Worm (Caenorhabditis elegans) whole organism, L3 larva: ENCODE data around the gene btb-8.

Experiments used
- ama-1 ChIP-seq: fragments of 150-350 bp; optimal IDR thresholded peaks from 2 replicates; lab custom pipeline; 2018
- ceh-9 ChIP-seq: sonication (generic microtip); optimal IDR thresholded peaks from 2 replicates; lab custom pipeline; 2018; ENCODE audit warnings: missing biosample characterization, missing genetic modification characterization
- fkh-10 ChIP-seq: sonication (generic microtip); optimal IDR thresholded peaks from 2 replicates; lab custom pipeline; 2017; ENCODE audit warnings: missing biosample characterization, missing genetic modification reagents, missing genetic modification characterization
- lin-39 ChIP-seq: fragments of 150-350 bp; optimal IDR thresholded peaks from 2 replicates; lab custom pipeline; 2018; ENCODE audit warnings: missing biosample characterization, missing genetic modification reagents, missing genetic modification characterization
- nhr-11 ChIP-seq: fragments of 150-350 bp; optimal IDR thresholded peaks from 2 replicates; lab custom pipeline; 2014; ENCODE audit warnings: missing biosample characterization, missing genetic modification characterization
- nhr-237 ChIP-seq: fragments of 150-350 bp; optimal IDR thresholded peaks from 2 replicates; lab custom pipeline; 2014; ENCODE audit warnings: missing biosample characterization, missing genetic modification characterization
- nhr-25 ChIP-seq: sonication (generic microtip); optimal IDR thresholded peaks from 2 replicates; lab custom pipeline; 2017; ENCODE audit warnings: missing biosample characterization, missing genetic modification characterization

DNA sequence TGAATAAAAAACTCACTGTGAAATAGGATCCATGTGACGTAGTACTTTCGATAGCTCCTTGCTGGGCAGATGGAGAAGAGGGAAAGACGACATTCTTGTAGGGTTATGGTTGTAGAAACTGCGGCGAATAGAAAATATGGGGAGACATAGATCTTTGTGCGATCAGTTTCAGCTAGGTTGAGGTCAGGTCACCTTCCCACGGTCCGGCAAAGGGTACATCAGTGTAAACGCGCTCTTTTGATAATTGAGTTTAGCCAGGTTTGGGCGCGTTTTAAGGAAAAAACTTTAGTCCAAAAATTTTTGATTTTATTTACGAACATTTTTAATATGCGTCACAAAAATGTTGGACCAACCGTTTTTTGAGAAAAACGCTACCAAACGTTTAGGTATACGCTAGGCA is 33.5 kb downstream of the btb-8 start, which contains the start of gene F36H5.17:
- TF ChIP-seq lin-39 (no peak), nhr-25 (tag; lab: Kevin White, UChicago) (no peak), ama-1 (lab: Kevin White, UChicago) (no peak), nhr-11 (no peak), ceh-9 (tag; lab: Kevin White, UChicago) (no peak), nhr-237 (tag; lab: Kevin White, UChicago) (no peak), fkh-10 (GFP tag; lab: Kevin White, UChicago) (no peak)
